Fruit fly (Drosophila melanogaster): ENCODE data around the gene CG8036.

CG8036 gene

dm6 chr3R:8669029-8669707 is 1.5 kb downstream of the CG8036 start (continued):
- TF ChIP-seq run (tag; optimal IDR thresholded peaks at IDR 0.05) = peak; percentile 97
- TF ChIP-seq D (optimal IDR thresholded peaks at IDR 0.05) = no peak
- TF ChIP-seq D (GFP tag; optimal IDR thresholded peaks at IDR 0.05) = peak; percentile 97
- peak; percentile 97 for TF ChIP-seq CG1233 (GFP tag; optimal IDR thresholded peaks at IDR 0.05)
- peak; percentile 99 for TF ChIP-seq CG17829 (tag; optimal IDR thresholded peaks at IDR 0.05)
- peak; percentile 92 for TF ChIP-seq CG4617 (GFP tag; optimal IDR thresholded peaks at IDR 0.05; ENCODE audit: borderline replicate concordance)
- peak; percentile 89 for TF ChIP-seq CG6654 (GFP tag; optimal IDR thresholded peaks at IDR 0.05)
- peak; percentile 86 for TF ChIP-seq CG6272 (GFP tag; IDR thresholded peaks at IDR 0.05)
- TF ChIP-seq gcm2 (GFP tag; optimal IDR thresholded peaks at IDR 0.05) = peak; percentile 94
- peak; percentile 97 for TF ChIP-seq CG4820 (GFP tag; optimal IDR thresholded peaks at IDR 0.05)
- TF ChIP-seq Doc3 (GFP tag; IDR thresholded peaks at IDR 0.05; ENCODE audit: partially characterized antibody) = 0 out of 3 replicates have a peak, but pooled peaks have one; percentile 34
- TF ChIP-seq corto (GFP tag; optimal IDR thresholded peaks at IDR 0.05) = peak; percentile 98
- TF ChIP-seq pita (GFP tag; optimal IDR thresholded peaks at IDR 0.05) = no peak
- peak; percentile 94 for TF ChIP-seq kah (GFP tag; optimal IDR thresholded peaks at IDR 0.05)
- TF ChIP-seq CG6791 (GFP tag; IDR thresholded peaks at IDR 0.05; ENCODE audit: partially characterized antibody) = peak; percentile 92
- TF ChIP-seq tin (GFP tag; optimal IDR thresholded peaks at IDR 0.05) = peak; percentile 98
- TF ChIP-seq cwo (GFP tag; optimal IDR thresholded peaks at IDR 0.05) = peak; percentile 97
- TF ChIP-seq CG15601 (tag; optimal IDR thresholded peaks at IDR 0.05) = peak; percentile 96
- peak; percentile 97 for TF ChIP-seq CG1529 (GFP tag; optimal IDR thresholded peaks at IDR 0.05)
- TF ChIP-seq en (GFP tag; optimal IDR thresholded peaks at IDR 0.05) = peak; percentile 96
- peak; percentile 96 for TF ChIP-seq CG14014 (GFP tag; IDR thresholded peaks at IDR 0.05)
- TF ChIP-seq sug (tag; optimal IDR thresholded peaks at IDR 0.05) = peak; percentile 93
- TF ChIP-seq CG7963 (GFP tag; IDR thresholded peaks at IDR 0.05; ENCODE audit: partially characterized antibody) = peak; percentile 73
- peak; percentile 98 for TF ChIP-seq CG10543 (GFP tag; optimal IDR thresholded peaks at IDR 0.05)
- peak; percentile 96 for TF ChIP-seq CG16815 (GFP tag; optimal IDR thresholded peaks at IDR 0.05)
- peak; percentile 88 for TF ChIP-seq CG4404 (GFP tag; IDR thresholded peaks at IDR 0.05)
- TF ChIP-seq luna (GFP tag; optimal IDR thresholded peaks at IDR 0.05) = peak; percentile 89
- peak; percentile 97 for TF ChIP-seq pho (GFP tag; optimal IDR thresholded peaks at IDR 0.05)
- peak; percentile 91 for TF ChIP-seq ab (GFP tag; optimal IDR thresholded peaks at IDR 0.05)
- TF ChIP-seq tna (GFP tag; IDR thresholded peaks at IDR 0.05; ENCODE audit: partially characterized antibody) = no peak; the same call in none of the 2 replicates
- TF ChIP-seq ind (GFP tag; optimal IDR thresholded peaks at IDR 0.05) = peak; percentile 97
- peak; percentile 84 for TF ChIP-seq E2f2 (GFP tag; IDR thresholded peaks at IDR 0.05)
- peak; percentile 94 for TF ChIP-seq mirr (GFP tag; optimal IDR thresholded peaks at IDR 0.05)
- TF ChIP-seq sc (optimal IDR thresholded peaks at IDR 0.05) = no peak
- peak; percentile 97 for TF ChIP-seq sc (GFP tag; optimal IDR thresholded peaks at IDR 0.05)
- peak; percentile 98 for TF ChIP-seq CG31441 (GFP tag; IDR thresholded peaks at IDR 0.05)
- peak; percentile 97 for TF ChIP-seq lbe (GFP tag; optimal IDR thresholded peaks at IDR 0.05)
- peak; percentile 96 for TF ChIP-seq salm (tag; optimal IDR thresholded peaks at IDR 0.05)
- TF ChIP-seq gce (GFP tag; IDR thresholded peaks at IDR 0.05) = peak; percentile 96
- TF ChIP-seq schlank (tag; optimal IDR thresholded peaks at IDR 0.05) = peak; percentile 96
- peak; percentile 95 for TF ChIP-seq onecut (GFP tag; IDR thresholded peaks at IDR 0.05)
- TF ChIP-seq stc (GFP tag; IDR thresholded peaks at IDR 0.05) = peak; percentile 98
- peak; percentile 98 for TF ChIP-seq zfh1 (GFP tag; IDR thresholded peaks at IDR 0.05)
- TF ChIP-seq CG13775 (GFP tag; optimal IDR thresholded peaks at IDR 0.05) = peak; percentile 98
- TF ChIP-seq CG7786 (GFP tag; optimal IDR thresholded peaks at IDR 0.05) = peak; percentile 97
- TF ChIP-seq Atf6 (GFP tag; IDR thresholded peaks at IDR 0.05) = peak; percentile 97
- TF ChIP-seq eve (GFP tag; optimal IDR thresholded peaks at IDR 0.05) = no peak
- peak; percentile 95 for TF ChIP-seq ash1 (GFP tag; optimal IDR thresholded peaks at IDR 0.05)
- TF ChIP-seq ttk (GFP tag; IDR thresholded peaks at IDR 0.05) = peak; percentile 97
- peak; percentile 89 for TF ChIP-seq CG9215 (GFP tag; IDR thresholded peaks at IDR 0.05)

All from whole organism, embryonic.